Fruit fly (Drosophila melanogaster): ENCODE measurements around the gene CG13369.

CG13369 gene

dm6 chrX:647056-647627 lies 23.9 kb downstream of the CG13369 start, which contains the start of gene Roc1a:
Gene Roc1a (plus strand): TSS chrX:647304.
- no peak for TF ChIP-seq insv (optimal IDR thresholded peaks at IDR 0.05)
- TF ChIP-seq Myc (optimal IDR thresholded peaks at IDR 0.05), result no peak

- no peak for TF ChIP-seq h (optimal IDR thresholded peaks at IDR 0.05)
- no peak for TF ChIP-seq ttk (optimal IDR thresholded peaks at IDR 0.05)
- TF ChIP-seq psq (optimal IDR thresholded peaks at IDR 0.05), result no peak
Measured at dm6 chrX:654221-654620, 31.0 kb downstream of the CG13369 start.

- no peak for TF ChIP-seq Sin3A (optimal IDR thresholded peaks at IDR 0.05)
- no peak for TF ChIP-seq h (optimal IDR thresholded peaks at IDR 0.05)
- no peak for TF ChIP-seq insv (optimal IDR thresholded peaks at IDR 0.05)
- TF ChIP-seq psq (optimal IDR thresholded peaks at IDR 0.05), result no peak
- TF ChIP-seq ttk (optimal IDR thresholded peaks at IDR 0.05), result no peak
Measured at dm6 chrX:654949-655348, 31.7 kb downstream of the CG13369 start.

dm6 chrX:655492-656379 lies 32.5 kb downstream of the CG13369 start, which contains the start of the genes Hmt4-20 and SkpA:
Gene Hmt4-20 (minus strand): TSS chrX:656033.
Gene SkpA (plus strand): TSS chrX:656114.
- TF ChIP-seq Sin3A (optimal IDR thresholded peaks at IDR 0.05) (no peak), insv (optimal IDR thresholded peaks at IDR 0.05) (no peak), h (optimal IDR thresholded peaks at IDR 0.05) (no peak), ttk (optimal IDR thresholded peaks at IDR 0.05) (no peak), psq (optimal IDR thresholded peaks at IDR 0.05) (no peak), Myc (optimal IDR thresholded peaks at IDR 0.05) (no peak)

dm6 chrX:656380-656925 lies 33.2 kb downstream of the CG13369 start:
- TF ChIP-seq h (optimal IDR thresholded peaks at IDR 0.05) (no peak), Myc (optimal IDR thresholded peaks at IDR 0.05) (no peak), Sin3A (optimal IDR thresholded peaks at IDR 0.05) (no peak), insv (optimal IDR thresholded peaks at IDR 0.05) (no peak), psq (optimal IDR thresholded peaks at IDR 0.05) (no peak), ttk (optimal IDR thresholded peaks at IDR 0.05) (no peak)

dm6 chrX:658021-658420 lies 34.8 kb downstream of the CG13369 start:
- no peak for TF ChIP-seq Myc (optimal IDR thresholded peaks at IDR 0.05)
- no peak for TF ChIP-seq psq (optimal IDR thresholded peaks at IDR 0.05)
- TF ChIP-seq ttk (optimal IDR thresholded peaks at IDR 0.05), result no peak
- no peak for TF ChIP-seq h (optimal IDR thresholded peaks at IDR 0.05)
- TF ChIP-seq Sin3A (optimal IDR thresholded peaks at IDR 0.05), result no peak
- no peak for TF ChIP-seq insv (optimal IDR thresholded peaks at IDR 0.05)
